Worm (Caenorhabditis elegans): Measurements from ENCODE around the gene T01B7.5.

T01B7.5 gene

ce11 chrII:8742972-8743371 lies 26.3 kb downstream of the T01B7.5 start:
- TF ChIP-seq lin-15B (tag; optimal IDR thresholded peaks at IDR 0.05) (peak; percentile 21), unc-62 (GFP tag; optimal IDR thresholded peaks at IDR 0.05) (no peak), elt-3 (tag; optimal IDR thresholded peaks at IDR 0.05) (no peak), ceh-28 (tag; optimal IDR thresholded peaks at IDR 0.05) (no peak), ama-1 (optimal IDR thresholded peaks at IDR 0.05) (no peak), zag-1 (tag; optimal IDR thresholded peaks at IDR 0.05) (no peak)

- no peak for TF ChIP-seq mdl-1 (tag; optimal IDR thresholded peaks at IDR 0.05)
- peak; percentile 55 for TF ChIP-seq nhr-25 (tag; optimal IDR thresholded peaks at IDR 0.05)
- no peak for TF ChIP-seq unc-62 (GFP tag; optimal IDR thresholded peaks at IDR 0.05)
- no peak for TF ChIP-seq aly-2 (tag; optimal IDR thresholded peaks at IDR 0.05)
- peak; percentile 90 for TF ChIP-seq elt-2 (tag; optimal IDR thresholded peaks at IDR 0.05)
- no peak for TF ChIP-seq egl-27 (tag; optimal IDR thresholded peaks at IDR 0.05)
- no peak for TF ChIP-seq unc-39 (tag; optimal IDR thresholded peaks at IDR 0.05)
- no peak for TF ChIP-seq nhr-237 (tag; optimal IDR thresholded peaks at IDR 0.05)
- TF ChIP-seq nhr-43 (tag; optimal IDR thresholded peaks at IDR 0.05; ENCODE audit: poor library complexity, severe bottlenecking) = peak; percentile 65
- TF ChIP-seq R02D3.7 (tag; optimal IDR thresholded peaks at IDR 0.05) = no peak
- peak; percentile 94 for TF ChIP-seq ama-1 (optimal IDR thresholded peaks at IDR 0.05)
- no peak for TF ChIP-seq nhr-11 (tag; optimal IDR thresholded peaks at IDR 0.05)
- TF ChIP-seq lin-15B (tag; optimal IDR thresholded peaks at IDR 0.05) = no peak
- TF ChIP-seq hmg-11 (tag; optimal IDR thresholded peaks at IDR 0.05) = no peak
- TF ChIP-seq ceh-16 (tag; optimal IDR thresholded peaks at IDR 0.05) = no peak
- no peak for TF ChIP-seq fkh-2 (tag; optimal IDR thresholded peaks at IDR 0.05)
- no peak for TF ChIP-seq nhr-76 (tag; optimal IDR thresholded peaks at IDR 0.05)
- no peak for TF ChIP-seq sea-2 (GFP tag; optimal IDR thresholded peaks at IDR 0.05)
- TF ChIP-seq ceh-9 (tag; optimal IDR thresholded peaks at IDR 0.05) = no peak
- TF ChIP-seq ztf-11 (tag; optimal IDR thresholded peaks at IDR 0.05) = no peak
- TF ChIP-seq nhr-28 (tag; optimal IDR thresholded peaks at IDR 0.05) = no peak
- TF ChIP-seq eor-1 (tag; optimal IDR thresholded peaks at IDR 0.05) = no peak
- TF ChIP-seq snpc-4 (tag; optimal IDR thresholded peaks at IDR 0.05) = no peak
- no peak for TF ChIP-seq nhr-12 (tag; optimal IDR thresholded peaks at IDR 0.05)
- no peak for TF ChIP-seq daf-12 (tag; optimal IDR thresholded peaks at IDR 0.05)
- TF ChIP-seq elt-1 (tag; optimal IDR thresholded peaks at IDR 0.05) = no peak
- TF ChIP-seq ceh-82 (tag; optimal IDR thresholded peaks at IDR 0.05) = no peak
- TF ChIP-seq nfya-1 (tag; optimal IDR thresholded peaks at IDR 0.05; ENCODE audit: insufficient read depth) = peak; percentile 76
- TF ChIP-seq zag-1 (tag; optimal IDR thresholded peaks at IDR 0.05) = no peak
- TF ChIP-seq elt-3 (tag; optimal IDR thresholded peaks at IDR 0.05) = no peak
- TF ChIP-seq pqm-1 (tag; optimal IDR thresholded peaks at IDR 0.05) = peak; percentile 46
- no peak for TF ChIP-seq nhr-67 (tag; optimal IDR thresholded peaks at IDR 0.05)
- no peak for TF ChIP-seq pha-4 (tag; optimal IDR thresholded peaks at IDR 0.05)
- peak; percentile 30 for TF ChIP-seq lin-39 (tag; optimal IDR thresholded peaks at IDR 0.05)
- TF ChIP-seq ceh-28 (tag; optimal IDR thresholded peaks at IDR 0.05) = no peak
- TF ChIP-seq lsy-12 (tag; optimal IDR thresholded peaks at IDR 0.05) = no peak
- TF ChIP-seq jun-1 (tag; optimal IDR thresholded peaks at IDR 0.05) = peak; percentile 75
- TF ChIP-seq nhr-77 (tag; optimal IDR thresholded peaks at IDR 0.05) = no peak
- TF ChIP-seq fos-1 (tag; optimal IDR thresholded peaks at IDR 0.05) = no peak
- peak; percentile 17 for TF ChIP-seq nhr-23 (tag; optimal IDR thresholded peaks at IDR 0.05)
- no peak for TF ChIP-seq mml-1 (tag; optimal IDR thresholded peaks at IDR 0.05)
- no peak for TF ChIP-seq egl-5 (tag; optimal IDR thresholded peaks at IDR 0.05)
- no peak for TF ChIP-seq ztf-4 (tag; optimal IDR thresholded peaks at IDR 0.05)
- no peak for TF ChIP-seq fkh-10 (GFP tag; optimal IDR thresholded peaks at IDR 0.05)
Measured at ce11 chrII:8743379-8744173, 26.9 kb downstream of the T01B7.5 start, which contains the start of gene mak-1. mak-1 (plus strand) TSS chrII:8744071.
